Fruit fly (Drosophila melanogaster): Measurements from ENCODE around the gene CG15461.

- no peak for TF ChIP-seq CG11617 (GFP tag; optimal IDR thresholded peaks at IDR 0.05)
- TF ChIP-seq toe (GFP tag; optimal IDR thresholded peaks at IDR 0.05): no peak
- no peak for TF ChIP-seq CG5204 (GFP tag; optimal IDR thresholded peaks at IDR 0.05)
- TF ChIP-seq kay (GFP tag; ENCODE audit: borderline replicate concordance): no peak
- no peak for TF ChIP-seq Clk (GFP tag; optimal IDR thresholded peaks at IDR 0.05)
- peak; percentile 38 for TF ChIP-seq bab1 (GFP tag; optimal IDR thresholded peaks at IDR 0.05)
- no peak for TF ChIP-seq Hr96 (GFP tag; optimal IDR thresholded peaks at IDR 0.05)
- TF ChIP-seq Crg-1 (GFP tag; optimal IDR thresholded peaks at IDR 0.05): no peak
- TF ChIP-seq cic (GFP tag; optimal IDR thresholded peaks at IDR 0.05): peak; percentile 71
- TF ChIP-seq cnc (optimal IDR thresholded peaks at IDR 0.05): no peak
- no peak for TF ChIP-seq CG12768 (GFP tag; optimal IDR thresholded peaks at IDR 0.05)
- no peak for TF ChIP-seq CG1620 (GFP tag; optimal IDR thresholded peaks at IDR 0.05)
- TF ChIP-seq pad (GFP tag; optimal IDR thresholded peaks at IDR 0.05): peak; percentile 26
Measured at dm6 chrX:20481404-20481803, 4.6 kb upstream of the CG15461 start.

Measured in whole organism, adult.